Fruit fly (Drosophila melanogaster) whole organism, embryonic: Measurements from ENCODE around the gene CG11842.
A peak's percentile ranks its signal among the peaks of the same experiment; 100 is the strongest.

ENCODE experiments used
- Adf1 ChIP-seq: fragments of 200-800 bp; sonication (Bioruptor generic); IDR thresholded peaks from 2 replicates; pipeline ENCODE4 v1.3.6; 2022; ENCODE audit warnings: missing biosample characterization, missing genetic modification characterization
- Blimp-1 ChIP-seq: fragments of 200-800 bp; sonication (Bioruptor generic); optimal IDR thresholded peaks from 3 replicates; lab custom pipeline; 2018; ENCODE audit warnings: missing biosample characterization, missing genetic modification characterization, mild to moderate bottlenecking, moderate library complexity, missing genetic modification reagents
- CG10267 ChIP-seq: fragments of 200-800 bp; sonication (Bioruptor generic); optimal IDR thresholded peaks from 2 replicates; lab custom pipeline; 2018; ENCODE audit warnings: missing biosample characterization, mild to moderate bottlenecking, missing genetic modification characterization, moderate library complexity
- CG10979 ChIP-seq: fragments of 200-800 bp; sonication (Bioruptor generic); optimal IDR thresholded peaks from 2 replicates; lab custom pipeline; 2018; ENCODE audit warnings: missing biosample characterization, mild to moderate bottlenecking, missing genetic modification characterization, moderate library complexity
- CG14050 ChIP-seq: fragments of 200-800 bp; sonication (Bioruptor generic); IDR thresholded peaks from 3 replicates; pipeline ENCODE4 v1.3.6; 2022; ENCODE audit warnings: missing biosample characterization, missing genetic modification characterization
- CG17186 ChIP-seq: fragments of 200-800 bp; sonication (Bioruptor generic); optimal IDR thresholded peaks from 3 replicates; lab custom pipeline; 2017; ENCODE audit warnings: missing biosample characterization, missing genetic modification reagents, missing genetic modification characterization
- CG17802 ChIP-seq: fragments of 200-800 bp; sonication (Bioruptor generic); optimal IDR thresholded peaks from 2 replicates; lab custom pipeline; 2018; ENCODE audit warnings: missing biosample characterization, mild to moderate bottlenecking, missing genetic modification characterization, moderate library complexity
- CG2875 ChIP-seq: fragments of 200-800 bp; sonication (Bioruptor generic); optimal IDR thresholded peaks from 2 replicates; lab custom pipeline; 2017; ENCODE audit warnings: missing biosample characterization, mild to moderate bottlenecking, missing genetic modification characterization, missing genetic modification reagents
- CG31224 ChIP-seq: fragments of 200-800 bp; sonication (Bioruptor generic); IDR thresholded peaks from 2 replicates; pipeline ENCODE4 v1.3.6; 2022; ENCODE audit warnings: missing biosample characterization, missing genetic modification characterization
- CG3163 ChIP-seq: fragments of 200-800 bp; sonication (Bioruptor generic); optimal IDR thresholded peaks from 3 replicates; lab custom pipeline; 2016; ENCODE audit warnings: missing biosample characterization, missing genetic modification characterization
- CG6813 ChIP-seq: fragments of 200-800 bp; sonication (Bioruptor generic); optimal IDR thresholded peaks from 2 replicates; lab custom pipeline; 2017; ENCODE audit warnings: missing biosample characterization, missing genetic modification characterization, mild to moderate bottlenecking, moderate library complexity, missing genetic modification reagents
- CG6854 ChIP-seq: fragments of 200-800 bp; sonication (Bioruptor generic); optimal IDR thresholded peaks from 3 replicates; lab custom pipeline; 2017; ENCODE audit warnings: missing biosample characterization, mild to moderate bottlenecking, missing genetic modification characterization
- CG7556 ChIP-seq: fragments of 200-800 bp; sonication (Bioruptor generic); optimal IDR thresholded peaks from 2 replicates; lab custom pipeline; 2017; ENCODE audit warnings: missing biosample characterization, mild to moderate bottlenecking, missing genetic modification characterization
- CG8290 ChIP-seq, 3 experiments: fragments of 200-800 bp; sonication (Bioruptor generic); optimal IDR thresholded peaks; 2 replicates each; lab custom pipeline; 2016 to 2019; ENCODE audit warnings: missing biosample characterization in 3 of 3, missing genetic modification characterization in 3 of 3, mild to moderate bottlenecking in 2 of 3, moderate library complexity in 1 of 3
- CG8765 ChIP-seq: fragments of 200-800 bp; sonication (Bioruptor generic); IDR thresholded peaks from 2 replicates; pipeline ENCODE4 v1.3.6; 2022; ENCODE audit warnings: missing biosample characterization, missing genetic modification characterization
- CG9817 ChIP-seq: fragments of 200-800 bp; sonication (Bioruptor generic); optimal IDR thresholded peaks from 2 replicates; lab custom pipeline; 2018; ENCODE audit warnings: missing biosample characterization, mild to moderate bottlenecking, missing genetic modification characterization, moderate library complexity
- CoRest ChIP-seq: fragments of 200-800 bp; sonication (Bioruptor generic); optimal IDR thresholded peaks from 3 replicates; lab custom pipeline; 2018; ENCODE audit warnings: missing biosample characterization, mild to moderate bottlenecking, missing genetic modification characterization, moderate library complexity
- Dad ChIP-seq: fragments of 200-800 bp; sonication (Bioruptor generic); optimal IDR thresholded peaks from 3 replicates; lab custom pipeline; 2016; ENCODE audit warnings: missing biosample characterization, missing genetic modification characterization
- Dek ChIP-seq: fragments of 200-800 bp; sonication (Bioruptor generic); optimal IDR thresholded peaks from 3 replicates; lab custom pipeline; 2019; ENCODE audit warnings: missing biosample characterization, mild to moderate bottlenecking, missing genetic modification characterization, moderate library complexity
- Dp ChIP-seq: fragments of 200-800 bp; sonication (Bioruptor generic); optimal IDR thresholded peaks from 2 replicates; lab custom pipeline; 2018; ENCODE audit warnings: missing biosample characterization, mild to moderate bottlenecking, missing genetic modification characterization, moderate library complexity
- E2f1 ChIP-seq: fragments of 200-800 bp; sonication (Bioruptor generic); IDR thresholded peaks from 2 replicates; pipeline ENCODE4 v1.3.6; 2022; ENCODE audit warnings: missing biosample characterization, missing genetic modification characterization
- Eip74EF ChIP-seq, 2 experiments: fragments of 200-800 bp in 1 of 2; fragments of >200 bp in 1 of 2; sonication (Bioruptor generic) in 1 of 2; optimal IDR thresholded peaks; 2 replicates each; lab custom pipeline; 2017 to 2019; ENCODE audit warnings: missing biosample characterization in 2 of 2, missing genetic modification characterization in 2 of 2, mild to moderate bottlenecking in 1 of 2, moderate library complexity in 1 of 2
- Ets65A ChIP-seq: fragments of 200-800 bp; sonication (Bioruptor generic); peaks from one replicate; lab custom pipeline; 2016; ENCODE audit warnings: missing biosample characterization, missing genetic modification characterization
- Fer3 ChIP-seq: fragments of 200-800 bp; sonication (Bioruptor generic); optimal IDR thresholded peaks from 2 replicates; lab custom pipeline; 2018; ENCODE audit warnings: missing biosample characterization, mild to moderate bottlenecking, missing genetic modification characterization, moderate library complexity
- Hmr ChIP-seq: fragments of 200-800 bp; sonication (Bioruptor generic); optimal IDR thresholded peaks from 3 replicates; lab custom pipeline; 2017; ENCODE audit warnings: mild to moderate bottlenecking, missing biosample characterization, missing genetic modification reagents, missing genetic modification characterization
- Hr78 ChIP-seq, 2 experiments: fragments of 200-800 bp in 1 of 2; fragments of >200 bp in 1 of 2; sonication (Bioruptor generic) in 1 of 2; optimal IDR thresholded peaks; 2 replicates each; lab custom pipeline; 2017 to 2019; ENCODE audit warnings: missing biosample characterization in 2 of 2, missing genetic modification characterization in 2 of 2, mild to moderate bottlenecking in 1 of 2, moderate library complexity in 1 of 2
- Jarid2 ChIP-seq: fragments of 200-800 bp; sonication (Bioruptor generic); optimal IDR thresholded peaks from 3 replicates; lab custom pipeline; 2017; ENCODE audit warnings: mild to moderate bottlenecking, missing biosample characterization, missing genetic modification reagents, missing genetic modification characterization
- Med ChIP-seq: fragments of 200-800 bp; sonication (Bioruptor generic); peaks from one replicate; lab custom pipeline; 2016; ENCODE audit warnings: missing biosample characterization, missing genetic modification characterization, mild to moderate bottlenecking, inconsistent platforms, moderate library complexity
- Neu2 ChIP-seq: fragments of 200-800 bp; sonication (Bioruptor generic); optimal IDR thresholded peaks from 3 replicates; lab custom pipeline; 2016; ENCODE audit warnings: missing biosample characterization, missing genetic modification characterization, borderline replicate concordance
- abd-A ChIP-seq: fragments of 200-800 bp; sonication (Bioruptor generic); optimal IDR thresholded peaks from 3 replicates; lab custom pipeline; 2019; ENCODE audit warnings: missing biosample characterization, mild to moderate bottlenecking, missing genetic modification characterization, moderate library complexity
- ara ChIP-seq: fragments of 200-800 bp; sonication (Bioruptor generic); IDR thresholded peaks from 2 replicates; pipeline ENCODE4 v1.3.6; 2022; ENCODE audit warnings: missing biosample characterization, missing genetic modification characterization
- bbx ChIP-seq: fragments of 200-800 bp; sonication (Bioruptor generic); IDR thresholded peaks from 2 replicates; pipeline ENCODE4 v1.3.6; 2022; ENCODE audit warnings: missing biosample characterization, missing genetic modification characterization; ENCODE audit not compliant: partially characterized antibody
- cas ChIP-seq: fragments of 200-800 bp; sonication (Bioruptor generic); IDR thresholded peaks from 2 replicates; pipeline ENCODE4 v1.3.6; 2022; ENCODE audit warnings: missing biosample characterization, missing genetic modification characterization
- disco-r ChIP-seq: fragments of 200-800 bp; sonication (Bioruptor generic); optimal IDR thresholded peaks from 2 replicates; lab custom pipeline; 2016; ENCODE audit warnings: missing biosample characterization, missing genetic modification characterization
- fd64A ChIP-seq: fragments of 200-800 bp; sonication (Bioruptor generic); optimal IDR thresholded peaks from 3 replicates; lab custom pipeline; 2018; ENCODE audit warnings: missing biosample characterization, mild to moderate bottlenecking, missing genetic modification characterization
- grn ChIP-seq: fragments of 200-800 bp; sonication (Bioruptor generic); optimal IDR thresholded peaks from 3 replicates; lab custom pipeline; 2017; ENCODE audit warnings: missing biosample characterization, missing genetic modification characterization
- nerfin-1 ChIP-seq: fragments of 200-800 bp; sonication (Bioruptor generic); optimal IDR thresholded peaks from 3 replicates; lab custom pipeline; 2019; ENCODE audit warnings: missing biosample characterization, mild to moderate bottlenecking, missing genetic modification characterization, moderate library complexity
- nmo ChIP-seq: fragments of 200-800 bp; sonication (Bioruptor generic); optimal IDR thresholded peaks from 2 replicates; lab custom pipeline; 2018; ENCODE audit warnings: missing biosample characterization, mild to moderate bottlenecking, missing genetic modification characterization, moderate library complexity
- repo ChIP-seq: fragments of 200-800 bp; sonication (Bioruptor generic); optimal IDR thresholded peaks from 2 replicates; lab custom pipeline; 2016; ENCODE audit warnings: missing biosample characterization, missing genetic modification characterization
- slbo ChIP-seq: fragments of 200-800 bp; sonication (Bioruptor generic); IDR thresholded peaks from 2 replicates; pipeline ENCODE4 v1.3.6; 2022; ENCODE audit warnings: missing biosample characterization, missing genetic modification characterization
- slp2 ChIP-seq: fragments of 200-800 bp; sonication (Bioruptor generic); optimal IDR thresholded peaks from 2 replicates; lab custom pipeline; 2016; ENCODE audit warnings: missing biosample characterization, missing genetic modification characterization
- so ChIP-seq: fragments of 200-800 bp; sonication (Bioruptor generic); IDR thresholded peaks from 3 replicates; pipeline ENCODE4 v1.3.6; 2022; ENCODE audit warnings: missing biosample characterization, missing genetic modification characterization
- sqz ChIP-seq: fragments of 200-800 bp; sonication (Bioruptor generic); optimal IDR thresholded peaks from 3 replicates; lab custom pipeline; 2018; ENCODE audit warnings: missing biosample characterization, mild to moderate bottlenecking, missing genetic modification characterization
- tio ChIP-seq: fragments of 200-800 bp; sonication (Bioruptor generic); optimal IDR thresholded peaks from 2 replicates; lab custom pipeline; 2017; ENCODE audit warnings: missing biosample characterization, missing genetic modification characterization, inconsistent platforms
- trem ChIP-seq: fragments of 200-800 bp; optimal IDR thresholded peaks from 3 replicates; lab custom pipeline; 2019; ENCODE audit warnings: missing biosample characterization, mild to moderate bottlenecking, missing genetic modification characterization, moderate library complexity
- twi ChIP-seq: fragments of 200-800 bp; optimal IDR thresholded peaks from 2 replicates; lab custom pipeline; 2019; ENCODE audit warnings: missing biosample characterization, mild to moderate bottlenecking, missing genetic modification characterization, moderate library complexity
- zfh1 ChIP-seq: fragments of 200-800 bp; sonication (Bioruptor generic); IDR thresholded peaks from 3 replicates; pipeline ENCODE4 v1.3.6; 2022; ENCODE audit warnings: missing biosample characterization, missing genetic modification characterization

CG11842 gene

dm6 chr3R:29088938-29089661, 36.6 kb downstream of the CG11842 start (continued):
- peak; percentile 74 for TF ChIP-seq Hmr (GFP tag; lab: Kevin White, UChicago)
- TF ChIP-seq CG10979, result peak; percentile 80
- TF ChIP-seq Neu2, result no peak
- peak; percentile 15 for TF ChIP-seq CG6813
- peak; percentile 11; the same call in 2 of the 3 replicates for TF ChIP-seq so (GFP tag; lab: Robert Waterston, UW)
- TF ChIP-seq Eip74EF (GFP tag; optimal IDR thresholded peaks at IDR 0.05; lab: Kevin White, UChicago), result peak in 1 of 2 experiments; percentile 72
- peak; percentile 43 for TF ChIP-seq CG6854 (GFP tag; lab: Kevin White, UChicago)
- peak; percentile 42 for TF ChIP-seq nerfin-1
- TF ChIP-seq CG9817 (tag; lab: Kevin White, UChicago), result peak; percentile 55
- peak; percentile 41 for TF ChIP-seq Dad (GFP tag; lab: Kevin White, UChicago)
- no peak for TF ChIP-seq fd64A (GFP tag; lab: Kevin White, UChicago)
- TF ChIP-seq CG7556, result peak; percentile 83
- peak; percentile 59 for TF ChIP-seq CG31224 (GFP tag; lab: Robert Waterston, UW)
- TF ChIP-seq sqz, result peak; percentile 32
- no peak for TF ChIP-seq cas (GFP tag; lab: Robert Waterston, UW)
- peak in 1 of 2 experiments; percentile 83 for TF ChIP-seq Hr78 (GFP tag; optimal IDR thresholded peaks at IDR 0.05; lab: Kevin White, UChicago)
- peak; percentile 71 for TF ChIP-seq tio
- peak; percentile 52; the same call in 1 of the 2 replicates for TF ChIP-seq ara
- TF ChIP-seq Fer3 (tag; lab: Kevin White, UChicago), result peak; percentile 68
- TF ChIP-seq CoRest (tag; lab: Kevin White, UChicago), result peak; percentile 74
- peak; percentile 48 for TF ChIP-seq Ets65A (GFP tag; lab: Kevin White, UChicago)
- no peak for TF ChIP-seq Adf1 (GFP tag; lab: Robert Waterston, UW)
- peak; percentile 66 for TF ChIP-seq CG10267 (tag; lab: Kevin White, UChicago)
- 0 out of 3 replicates have a peak, but pooled peaks have one; percentile 15 for TF ChIP-seq CG14050 (GFP tag; lab: Robert Waterston, UW)
- peak; percentile 42 for TF ChIP-seq Jarid2
- peak; percentile 72 for TF ChIP-seq CG2875 (GFP tag; lab: Kevin White, UChicago)
- TF ChIP-seq zfh1 (GFP tag; lab: Robert Waterston, UW), result peak; percentile 56; the same call in 2 of the 3 replicates
- TF ChIP-seq Dp (GFP tag; lab: Kevin White, UChicago), result no peak
- TF ChIP-seq CG17186 (GFP tag; lab: Kevin White, UChicago), result peak; percentile 27
- TF ChIP-seq CG8290 (GFP tag; optimal IDR thresholded peaks at IDR 0.05; lab: Kevin White, UChicago), result no peak
- TF ChIP-seq CG8290 (tag; optimal IDR thresholded peaks at IDR 0.05; lab: Kevin White, UChicago), result peak in 1 of 2 experiments; percentile 33
- peak; percentile 81 for TF ChIP-seq abd-A (tag; lab: Kevin White, UChicago)
- TF ChIP-seq Dek (tag; lab: Kevin White, UChicago), result peak; percentile 44
- TF ChIP-seq nmo (GFP tag; lab: Kevin White, UChicago), result peak; percentile 84
- peak; percentile 37 for TF ChIP-seq slp2 (GFP tag; lab: Kevin White, UChicago)
- no peak for TF ChIP-seq bbx (GFP tag; lab: Robert Waterston, UW)
- no peak for TF ChIP-seq grn (GFP tag; lab: Kevin White, UChicago)
- peak; percentile 24 for TF ChIP-seq repo (GFP tag; lab: Kevin White, UChicago)
- TF ChIP-seq Med, result peak; percentile 93
- TF ChIP-seq E2f1 (GFP tag; lab: Robert Waterston, UW), result peak; percentile 55; the same call in 1 of the 2 replicates
- TF ChIP-seq slbo (GFP tag; lab: Robert Waterston, UW), result peak; percentile 35; the same call in 1 of the 2 replicates
- peak; percentile 1 for TF ChIP-seq CG17802 (tag; lab: Kevin White, UChicago)
- peak; percentile 28 for TF ChIP-seq disco-r (GFP tag; lab: Kevin White, UChicago)
- peak; percentile 24 for TF ChIP-seq CG3163
- TF ChIP-seq twi, result peak; percentile 23
- peak; percentile 77 for TF ChIP-seq trem (tag; lab: Kevin White, UChicago)
- TF ChIP-seq CG8765 (GFP tag; lab: Robert Waterston, UW), result 0 out of 2 replicates have a peak, but pooled peaks have one; percentile 20
- peak; percentile 79 for TF ChIP-seq Blimp-1 (GFP tag; lab: Kevin White, UChicago)
